Fruit fly (Drosophila melanogaster) whole organism, embryonic: ENCODE measurements around the gene CG14568.

ENCODE experiments used
- Abd-B ChIP-seq: fragments of 200-800 bp; sonication (Bioruptor generic); optimal IDR thresholded peaks from 2 replicates; lab custom pipeline; 2018; ENCODE audit warnings: missing biosample characterization, mild to moderate bottlenecking, missing genetic modification characterization, moderate library complexity
- Awh ChIP-seq: fragments of 200-800 bp; sonication (Bioruptor generic); IDR thresholded peaks from 2 replicates; pipeline ENCODE4, ENCODE4 v1.3.6; 2022; ENCODE audit warnings: missing biosample characterization, missing genetic modification characterization
- CG10209 ChIP-seq: fragments of 200-800 bp; sonication (Bioruptor generic); optimal IDR thresholded peaks from 3 replicates; lab custom pipeline; 2017; ENCODE audit warnings: missing biosample characterization, mild to moderate bottlenecking, missing genetic modification characterization, missing genetic modification reagents
- CG10274 ChIP-seq: fragments of 200-800 bp; sonication (Bioruptor generic); optimal IDR thresholded peaks from 3 replicates; lab custom pipeline; 2017; ENCODE audit warnings: missing biosample characterization, mild to moderate bottlenecking, missing genetic modification characterization
- CG11093 ChIP-seq: fragments of 200-800 bp; sonication (Bioruptor generic); IDR thresholded peaks from 3 replicates; pipeline ENCODE4 v1.3.6; 2022; ENCODE audit warnings: missing biosample characterization, missing genetic modification characterization
- CG11560 ChIP-seq: fragments of 200-800 bp; sonication (Bioruptor generic); IDR thresholded peaks from 3 replicates; pipeline ENCODE4 v1.3.6; 2022; ENCODE audit warnings: missing biosample characterization, missing genetic modification characterization
- CG12155 ChIP-seq: fragments of 200-800 bp; sonication (Bioruptor generic); optimal IDR thresholded peaks from 3 replicates; lab custom pipeline; 2016; ENCODE audit warnings: missing biosample characterization, missing genetic modification characterization
- CG12299 ChIP-seq: fragments of 200-800 bp; sonication (Bioruptor generic); optimal IDR thresholded peaks from 2 replicates; lab custom pipeline; 2018; ENCODE audit warnings: missing biosample characterization, mild to moderate bottlenecking, missing genetic modification characterization
- CG13123 ChIP-seq: fragments of 200-800 bp; sonication (Bioruptor generic); optimal IDR thresholded peaks from 2 replicates; lab custom pipeline; 2016; ENCODE audit warnings: missing biosample characterization, missing genetic modification characterization
- CG13287 ChIP-seq: fragments of 200-800 bp; sonication (Bioruptor generic); IDR thresholded peaks from 2 replicates; pipeline ENCODE4 v1.3.6; 2022; ENCODE audit warnings: missing biosample characterization, missing genetic modification characterization; ENCODE audit not compliant: partially characterized antibody
- CG15011 ChIP-seq: fragments of 200-800 bp; sonication (Bioruptor generic); optimal IDR thresholded peaks from 3 replicates; lab custom pipeline; 2018; ENCODE audit warnings: missing biosample characterization, mild to moderate bottlenecking, missing genetic modification characterization
- CG15073 ChIP-seq: fragments of 200-800 bp; sonication (Bioruptor generic); optimal IDR thresholded peaks from 2 replicates; lab custom pipeline; 2016; ENCODE audit warnings: missing biosample characterization, missing genetic modification characterization
- CG1529 ChIP-seq: fragments of 200-800 bp; sonication (Bioruptor generic); optimal IDR thresholded peaks from 3 replicates; lab custom pipeline; 2018; ENCODE audit warnings: missing biosample characterization, missing genetic modification characterization
- CG15514 ChIP-seq: fragments of 200-800 bp; sonication (Bioruptor generic); optimal IDR thresholded peaks from 3 replicates; lab custom pipeline; 2017; ENCODE audit warnings: missing biosample characterization, missing genetic modification characterization, mild to moderate bottlenecking, moderate library complexity, missing genetic modification reagents
- CG16863 ChIP-seq: fragments of 200-800 bp; sonication (Bioruptor generic); optimal IDR thresholded peaks from 3 replicates; lab custom pipeline; 2016; ENCODE audit warnings: missing biosample characterization, missing genetic modification characterization
- CG17328 ChIP-seq: fragments of 200-800 bp; sonication (Bioruptor generic); IDR thresholded peaks from 2 replicates; pipeline ENCODE4 v1.3.6; 2022; ENCODE audit warnings: missing biosample characterization, missing genetic modification characterization
- CG17361 ChIP-seq: fragments of 200-800 bp; sonication (Bioruptor generic); IDR thresholded peaks from 3 replicates; pipeline ENCODE4 v1.3.6; 2022; ENCODE audit warnings: missing biosample characterization, missing genetic modification characterization
- CG2199 ChIP-seq: fragments of 200-800 bp; sonication (Bioruptor generic); IDR thresholded peaks from 3 replicates; pipeline ENCODE4 v1.3.6; 2022; ENCODE audit warnings: missing biosample characterization, missing genetic modification characterization
- CG2712 ChIP-seq: fragments of 200-800 bp; optimal IDR thresholded peaks from 3 replicates; lab custom pipeline; 2019; ENCODE audit warnings: missing biosample characterization, mild to moderate bottlenecking, missing genetic modification characterization, moderate library complexity
- CG3163 ChIP-seq: fragments of 200-800 bp; sonication (Bioruptor generic); optimal IDR thresholded peaks from 3 replicates; lab custom pipeline; 2016; ENCODE audit warnings: missing biosample characterization, missing genetic modification characterization
- CG3281 ChIP-seq: fragments of 200-800 bp; sonication (Bioruptor generic); optimal IDR thresholded peaks from 3 replicates; lab custom pipeline; 2017; ENCODE audit warnings: missing biosample characterization, mild to moderate bottlenecking, missing genetic modification characterization
- CG33213 ChIP-seq: fragments of 200-800 bp; sonication (Bioruptor generic); optimal IDR thresholded peaks from 3 replicates; lab custom pipeline; 2016; ENCODE audit warnings: missing biosample characterization, missing genetic modification characterization
- CG4282 ChIP-seq: fragments of 200-800 bp; sonication (Bioruptor generic); optimal IDR thresholded peaks from 2 replicates; lab custom pipeline; 2016; ENCODE audit warnings: missing biosample characterization, missing genetic modification characterization
- CG4328 ChIP-seq: fragments of 200-800 bp; sonication (Bioruptor generic); optimal IDR thresholded peaks from 3 replicates; lab custom pipeline; 2017; ENCODE audit warnings: missing biosample characterization, missing genetic modification reagents, missing genetic modification characterization
- CG7745 ChIP-seq: fragments of 200-800 bp; sonication (Bioruptor generic); optimal IDR thresholded peaks from 2 replicates; lab custom pipeline; 2018; ENCODE audit warnings: missing biosample characterization, mild to moderate bottlenecking, missing genetic modification characterization, moderate library complexity
- CG8765 ChIP-seq: fragments of 200-800 bp; sonication (Bioruptor generic); IDR thresholded peaks from 2 replicates; pipeline ENCODE4 v1.3.6; 2022; ENCODE audit warnings: missing biosample characterization, missing genetic modification characterization
- CrebB ChIP-seq: fragments of 200-800 bp; sonication (Bioruptor generic); optimal IDR thresholded peaks from 3 replicates; lab custom pipeline; 2018; ENCODE audit warnings: missing biosample characterization, mild to moderate bottlenecking, missing genetic modification characterization
- Dip2 ChIP-seq: fragments of 200-800 bp; sonication (Bioruptor generic); IDR thresholded peaks from 2 replicates; pipeline ENCODE4 v1.3.6; 2022; ENCODE audit warnings: missing biosample characterization, missing genetic modification characterization
- Gug ChIP-seq: fragments of 200-800 bp; sonication (Bioruptor generic); IDR thresholded peaks from 4 replicates; pipeline ENCODE4 v1.3.6; 2022; ENCODE audit warnings: missing biosample characterization, missing genetic modification characterization
- H2.0 ChIP-seq: fragments of 200-800 bp; sonication (Bioruptor generic); IDR thresholded peaks from 2 replicates; pipeline ENCODE4 v1.3.6; 2022; ENCODE audit warnings: missing biosample characterization, missing genetic modification characterization
- Hr78 ChIP-seq, 2 experiments: fragments of 200-800 bp in 1 of 2; fragments of >200 bp in 1 of 2; sonication (Bioruptor generic) in 1 of 2; optimal IDR thresholded peaks; 2 replicates each; lab custom pipeline; 2017 to 2019; ENCODE audit warnings: missing biosample characterization in 2 of 2, missing genetic modification characterization in 2 of 2, mild to moderate bottlenecking in 1 of 2, moderate library complexity in 1 of 2
- Lim3 ChIP-seq: fragments of 200-800 bp; sonication (Bioruptor generic); IDR thresholded peaks from 2 replicates; pipeline ENCODE4 v1.3.6; 2022; ENCODE audit warnings: missing biosample characterization, missing genetic modification characterization
- Mad ChIP-seq: fragments of 200-800 bp; sonication (Bioruptor generic); optimal IDR thresholded peaks from 2 replicates; lab custom pipeline; 2016; ENCODE audit warnings: missing biosample characterization, missing genetic modification characterization
- Nf-YC ChIP-seq: fragments of 200-800 bp; optimal IDR thresholded peaks from 3 replicates; lab custom pipeline; 2019; ENCODE audit warnings: missing biosample characterization, mild to moderate bottlenecking, missing genetic modification characterization, moderate library complexity
- PHDP ChIP-seq: fragments of 200-800 bp; sonication (Bioruptor generic); optimal IDR thresholded peaks from 3 replicates; lab custom pipeline; 2018; ENCODE audit warnings: missing biosample characterization, mild to moderate bottlenecking, missing genetic modification characterization, moderate library complexity
- Scr ChIP-seq: fragments of 200-800 bp; sonication (Bioruptor generic); IDR thresholded peaks from 2 replicates; pipeline ENCODE4 v1.3.6; 2022; ENCODE audit warnings: missing biosample characterization, missing genetic modification characterization; ENCODE audit not compliant: partially characterized antibody
- Sox100B ChIP-seq: fragments of 200-800 bp; sonication (Bioruptor generic); optimal IDR thresholded peaks from 3 replicates; lab custom pipeline; 2018; ENCODE audit warnings: missing biosample characterization, mild to moderate bottlenecking, missing genetic modification characterization
- Tbp ChIP-seq: fragments of >200 bp; optimal IDR thresholded peaks from 2 replicates; lab custom pipeline; 2018; ENCODE audit warnings: missing biosample characterization, missing genetic modification characterization
- Vsx1 ChIP-seq: fragments of 200-800 bp; sonication (Bioruptor generic); optimal IDR thresholded peaks from 2 replicates; lab custom pipeline; 2017; ENCODE audit warnings: missing biosample characterization, mild to moderate bottlenecking, missing genetic modification characterization, missing genetic modification reagents
- YL-1 ChIP-seq: fragments of 200-800 bp; sonication (Bioruptor generic); optimal IDR thresholded peaks from 3 replicates; lab custom pipeline; 2017; ENCODE audit warnings: missing biosample characterization, mild to moderate bottlenecking, missing genetic modification characterization
- bbx ChIP-seq: fragments of 200-800 bp; sonication (Bioruptor generic); IDR thresholded peaks from 2 replicates; pipeline ENCODE4 v1.3.6; 2022; ENCODE audit warnings: missing biosample characterization, missing genetic modification characterization; ENCODE audit not compliant: partially characterized antibody
- crp ChIP-seq, 2 experiments: fragments of 200-800 bp; sonication (Bioruptor generic); optimal IDR thresholded peaks; 2 replicates in 1 of 2; 3 replicates in 1 of 2; lab custom pipeline; 2017; ENCODE audit warnings: missing biosample characterization in 2 of 2, missing genetic modification characterization in 2 of 2, mild to moderate bottlenecking in 1 of 2, moderate library complexity in 1 of 2
- da ChIP-seq: fragments of 200-800 bp; sonication (Bioruptor generic); optimal IDR thresholded peaks from 2 replicates; lab custom pipeline; 2016; ENCODE audit warnings: missing biosample characterization, missing genetic modification characterization
- esg ChIP-seq: fragments of 200-800 bp; sonication (Bioruptor generic); conservative IDR thresholded peaks from 2 replicates; pipeline ENCODE4 v1.3.6; 2022; ENCODE audit warnings: missing biosample characterization, missing genetic modification characterization
- gem ChIP-seq: fragments of 200-800 bp; sonication (Bioruptor generic); optimal IDR thresholded peaks from 2 replicates; lab custom pipeline; 2019; ENCODE audit warnings: missing biosample characterization, mild to moderate bottlenecking, missing genetic modification characterization, moderate library complexity
- klu ChIP-seq: fragments of 200-800 bp; sonication (Bioruptor generic); IDR thresholded peaks from 2 replicates; pipeline ENCODE4 v1.3.6; 2022; ENCODE audit warnings: missing biosample characterization, missing genetic modification characterization
- nom ChIP-seq: fragments of 200-800 bp; sonication (Bioruptor generic); optimal IDR thresholded peaks from 2 replicates; lab custom pipeline; 2017; ENCODE audit warnings: missing biosample characterization, missing genetic modification characterization, mild to moderate bottlenecking, moderate library complexity, missing genetic modification reagents
- peb ChIP-seq: fragments of 200-800 bp; sonication (Bioruptor generic); IDR thresholded peaks from 2 replicates; pipeline ENCODE4 v1.3.6; 2022; ENCODE audit warnings: missing biosample characterization, missing genetic modification characterization
- run ChIP-seq: fragments of 200-800 bp; sonication (Bioruptor generic); optimal IDR thresholded peaks from 3 replicates; lab custom pipeline; 2018; ENCODE audit warnings: missing biosample characterization, mild to moderate bottlenecking, missing genetic modification characterization
- sima ChIP-seq: fragments of 200-800 bp; sonication (Bioruptor generic); optimal IDR thresholded peaks from 2 replicates; lab custom pipeline; 2016; ENCODE audit warnings: missing biosample characterization, missing genetic modification characterization

The CG14568 gene

dm6 chr3L:21728616-21729047, 4.7 kb downstream of the CG14568 start, which contains the start of the genes CG11247 and Polr2H (continued):
- no peak for TF ChIP-seq nom (GFP tag; lab: Kevin White, UChicago)
- peak; percentile 70; the same call in 1 of the 2 replicates for TF ChIP-seq Lim3 (GFP tag; lab: Robert Waterston, UW)
- TF ChIP-seq Tbp (GFP tag; lab: Kevin White, UChicago) = no peak
- no peak for TF ChIP-seq Hr78 (GFP tag; optimal IDR thresholded peaks at IDR 0.05; lab: Kevin White, UChicago)
- TF ChIP-seq Scr (GFP tag; lab: Robert Waterston, UW) = peak; percentile 84
- peak; percentile 86 for TF ChIP-seq CG17328 (GFP tag; lab: Robert Waterston, UW)
- TF ChIP-seq CG15073 = peak; percentile 40
- peak; percentile 82 for TF ChIP-seq CG3281 (GFP tag; lab: Kevin White, UChicago)
- peak; percentile 86 for TF ChIP-seq CG10209 (GFP tag; lab: Kevin White, UChicago)
- peak; percentile 93 for TF ChIP-seq gem (tag; lab: Kevin White, UChicago)
- TF ChIP-seq CG15514 (GFP tag; lab: Kevin White, UChicago) = peak; percentile 72
- peak; percentile 97 for TF ChIP-seq Abd-B
- TF ChIP-seq Sox100B (GFP tag; lab: Kevin White, UChicago) = peak; percentile 55
- TF ChIP-seq Gug = peak; percentile 96
- TF ChIP-seq bbx (GFP tag; lab: Robert Waterston, UW) = peak; percentile 42; the same call in 1 of the 2 replicates
- TF ChIP-seq Vsx1 (GFP tag; lab: Kevin White, UChicago) = peak; percentile 31
- peak; percentile 41; the same call in 1 of the 2 replicates for TF ChIP-seq Dip2 (GFP tag; lab: Robert Waterston, UW)
- peak; percentile 77 for TF ChIP-seq peb (GFP tag; lab: Robert Waterston, UW)
- peak; percentile 85 for TF ChIP-seq CG13287
- TF ChIP-seq H2.0 = peak; percentile 89
- peak; percentile 96 for TF ChIP-seq Mad (GFP tag; lab: Kevin White, UChicago)
- TF ChIP-seq CG12155 (GFP tag; lab: Kevin White, UChicago) = peak; percentile 91
- TF ChIP-seq Nf-YC (tag; lab: Kevin White, UChicago) = peak; percentile 70
- peak; percentile 38; the same call in 1 of the 2 replicates for TF ChIP-seq Awh (GFP tag; lab: Robert Waterston, UW)
- TF ChIP-seq YL-1 (GFP tag; lab: Kevin White, UChicago) = peak; percentile 81
- peak; percentile 93 for TF ChIP-seq CG17361
- TF ChIP-seq PHDP (tag; lab: Kevin White, UChicago) = peak; percentile 80
- TF ChIP-seq CG2712 (tag; lab: Kevin White, UChicago) = peak; percentile 90
- no peak for TF ChIP-seq run
- TF ChIP-seq crp (GFP tag; optimal IDR thresholded peaks at IDR 0.05; lab: Kevin White, UChicago) = peak in 1 of 2 experiments; percentile 66
- TF ChIP-seq CrebB = peak; percentile 76
- TF ChIP-seq CG3163 (GFP tag; lab: Kevin White, UChicago) = peak; percentile 80
- no peak for TF ChIP-seq CG15011 (GFP tag; lab: Kevin White, UChicago)
- peak; percentile 90 for TF ChIP-seq da (GFP tag; lab: Kevin White, UChicago)
- TF ChIP-seq CG33213 (GFP tag; lab: Kevin White, UChicago) = peak; percentile 90
- peak; percentile 85 for TF ChIP-seq CG4282 (GFP tag; lab: Kevin White, UChicago)
- TF ChIP-seq CG13123 (GFP tag; lab: Kevin White, UChicago) = peak; percentile 84
- peak; percentile 91 for TF ChIP-seq klu (GFP tag; lab: Robert Waterston, UW)
- TF ChIP-seq CG2199 (GFP tag; lab: Robert Waterston, UW) = peak; percentile 90
- TF ChIP-seq CG11093 (GFP tag; lab: Robert Waterston, UW) = peak; percentile 92
- peak; percentile 94 for TF ChIP-seq CG16863
- TF ChIP-seq CG10274 = peak; percentile 54
- TF ChIP-seq CG4328 = peak; percentile 69
- peak; percentile 60 for TF ChIP-seq CG1529 (GFP tag; lab: Kevin White, UChicago)
- no peak for TF ChIP-seq CG7745
- peak; percentile 76 for TF ChIP-seq CG12299 (tag; lab: Kevin White, UChicago)
- TF ChIP-seq CG8765 (GFP tag; lab: Robert Waterston, UW) = peak; percentile 89
- TF ChIP-seq esg (GFP tag; lab: Robert Waterston, UW) = peak; percentile 93
- TF ChIP-seq CG11560 (tag; lab: Robert Waterston, UW) = peak; percentile 82
- peak; percentile 61 for TF ChIP-seq sima (GFP tag; lab: Kevin White, UChicago)
